Worm (Caenorhabditis elegans): Measurements from ENCODE around the gene atg-18.

Gene atg-18

DNA sequence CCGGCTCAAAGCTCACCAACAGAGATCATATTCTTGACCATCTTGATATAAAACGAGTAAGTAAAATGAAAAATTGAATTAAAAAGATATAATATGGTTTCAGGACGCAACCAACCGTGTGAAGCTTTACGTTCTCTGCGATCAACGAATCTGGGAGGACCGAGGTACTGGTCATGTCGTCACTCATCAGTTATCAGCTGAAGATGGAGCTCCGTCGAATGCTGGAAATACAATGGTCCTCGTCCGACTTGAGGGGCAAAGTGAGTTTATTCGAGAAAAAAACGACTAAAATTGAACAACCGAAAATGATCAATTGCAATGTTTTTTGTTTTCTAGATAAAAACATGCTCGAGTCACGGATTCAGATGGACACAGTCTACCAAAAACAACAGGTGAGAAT lies 22.6 kb downstream of the atg-18 start:
- TF ChIP-seq ztf-6 (GFP tag; IDR thresholded peaks at IDR 0.05), result no peak
- no peak for TF ChIP-seq nfya-2 (GFP tag; IDR thresholded peaks at IDR 0.05)
- no peak for TF ChIP-seq ceh-27 (GFP tag; optimal IDR thresholded peaks at IDR 0.05)
- no peak for TF ChIP-seq nhr-27 (tag; optimal IDR thresholded peaks at IDR 0.05)
- TF ChIP-seq madf-6 (GFP tag; IDR thresholded peaks at IDR 0.05), result no peak
- no peak for TF ChIP-seq aptf-2 (GFP tag; conservative IDR thresholded peaks at IDR 0.05)
- no peak for TF ChIP-seq gei-17 (GFP tag; optimal IDR thresholded peaks at IDR 0.05)
- no peak for TF ChIP-seq atf-7 (tag; optimal IDR thresholded peaks at IDR 0.05)
- TF ChIP-seq nfya-1 (tag; optimal IDR thresholded peaks at IDR 0.05; ENCODE audit: borderline replicate concordance, insufficient read depth), result no peak

DNA sequence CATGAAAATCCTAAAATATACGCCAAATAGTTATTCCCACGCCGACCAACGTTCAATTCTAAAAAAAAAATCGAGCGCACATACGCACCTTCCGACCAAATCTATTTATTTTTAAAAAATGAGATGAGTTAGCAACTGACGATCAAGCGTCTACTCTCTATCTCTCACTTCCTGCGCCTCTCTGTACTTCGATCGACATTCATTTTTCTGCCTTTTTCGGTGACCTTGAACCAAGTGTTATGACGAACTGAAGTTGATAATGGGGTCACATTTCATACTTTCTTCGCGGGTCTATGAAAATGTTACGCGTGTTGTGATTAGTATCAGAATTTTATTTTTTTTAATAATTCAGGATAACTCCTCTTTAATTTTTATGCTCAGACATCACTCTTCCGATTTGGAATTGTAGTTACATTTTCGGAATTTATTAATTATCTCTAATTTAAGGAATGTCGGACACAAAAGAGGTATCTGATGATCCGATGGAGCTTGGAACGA lies 23.7 kb downstream of the atg-18 start, which contains the start of gene smk-1:
Gene smk-1, plus strand, starts transcription at position 448 of the 498 bp plus-strand sequence.
- TF ChIP-seq Y56A3A.18 (GFP tag; IDR thresholded peaks at IDR 0.05) (no peak), sea-2 (GFP tag; IDR thresholded peaks at IDR 0.05) (no peak), mel-28 (tag; optimal IDR thresholded peaks at IDR 0.05; ENCODE audit: borderline replicate concordance) (no peak), bed-2 (GFP tag; IDR thresholded peaks at IDR 0.05) (no peak), fkh-3 (tag; optimal IDR thresholded peaks at IDR 0.05) (no peak), ccch-3 (GFP tag; optimal IDR thresholded peaks at IDR 0.05) (no peak), akir-1 (GFP tag; optimal IDR thresholded peaks at IDR 0.05) (no peak), lin-40 (tag; optimal IDR thresholded peaks at IDR 0.05) (peak; percentile 8), atf-7 (tag; optimal IDR thresholded peaks at IDR 0.05) (no peak), snpc-1.1 (tag; optimal IDR thresholded peaks at IDR 0.05; ENCODE audit: insufficient read depth) (no peak), snpc-4 (GFP tag; optimal IDR thresholded peaks at IDR 0.05) (no peak), snpc-4 (tag; optimal IDR thresholded peaks at IDR 0.05) (no peak), nhr-80 (tag; optimal IDR thresholded peaks at IDR 0.05) (peak; percentile 46), hmg-1.2 (GFP tag; IDR thresholded peaks at IDR 0.05) (peak; percentile 31; the same call in 1 of the 2 replicates), snpc-1.3 (tag; optimal IDR thresholded peaks at IDR 0.05; ENCODE audit: insufficient read depth) (no peak), madf-8 (GFP tag; conservative IDR thresholded peaks at IDR 0.05) (no peak), F22D6.2 (tag; optimal IDR thresholded peaks at IDR 0.05) (no peak), let-526 (GFP tag; IDR thresholded peaks at IDR 0.05) (no peak), madf-6 (GFP tag; IDR thresholded peaks at IDR 0.05) (peak; percentile 16; the same call in 1 of the 2 replicates), unc-62 (GFP tag; optimal IDR thresholded peaks at IDR 0.05) (no peak), B0336.3 (GFP tag; IDR thresholded peaks at IDR 0.05) (no peak), cebp-1 (GFP tag; IDR thresholded peaks at IDR 0.05) (no peak), cebp-1 (tag; optimal IDR thresholded peaks at IDR 0.05) (no peak), F49E8.2 (tag; optimal IDR thresholded peaks at IDR 0.05; ENCODE audit: insufficient read depth) (no peak), lag-1 (GFP tag; IDR thresholded peaks at IDR 0.05) (no peak), F33H1.4 (GFP tag; IDR thresholded peaks at IDR 0.05) (no peak), zim-3 (tag; optimal IDR thresholded peaks at IDR 0.05) (no peak), tlf-1 (GFP tag; optimal IDR thresholded peaks at IDR 0.05) (no peak), ceh-79 (tag; optimal IDR thresholded peaks at IDR 0.05) (no peak), mcd-1 (GFP tag; IDR thresholded peaks at IDR 0.05) (no peak), attf-3 (GFP tag; conservative IDR thresholded peaks at IDR 0.05) (no peak), hrde-1 (tag; optimal IDR thresholded peaks at IDR 0.05; ENCODE audit: borderline replicate concordance) (no peak), B0019.2 (GFP tag; conservative IDR thresholded peaks at IDR 0.05) (no peak), F39B2.1 (GFP tag; IDR thresholded peaks at IDR 0.05) (no peak), xnd-1 (tag; optimal IDR thresholded peaks at IDR 0.05) (no peak)
